Worm (Caenorhabditis elegans): ENCODE measurements around the gene gpn-1.

- TF ChIP-seq nhr-77 (tag; optimal IDR thresholded peaks at IDR 0.05) (no peak), nhr-28 (tag; optimal IDR thresholded peaks at IDR 0.05) (no peak), mdl-1 (tag; optimal IDR thresholded peaks at IDR 0.05) (no peak), pqm-1 (tag; optimal IDR thresholded peaks at IDR 0.05) (no peak), unc-62 (GFP tag; optimal IDR thresholded peaks at IDR 0.05) (no peak), hlh-4 (tag; optimal IDR thresholded peaks at IDR 0.05) (no peak)
Observed at ce11 chrX:15640603-15641002, 40.9 kb upstream of the gpn-1 start, which contains the start of gene K09E9.7.
